Worm (Caenorhabditis elegans) whole organism, mixed stage, embryonic: ENCODE results near the gene flap-1.

Source experiments
- M03D4.4 ChIP-seq: sonication (generic microtip); optimal IDR thresholded peaks from 2 replicates; lab custom pipeline; 2017; ENCODE audit warnings: mild to moderate bottlenecking, missing genetic modification characterization, missing compliant biosample characterization
- bed-3 ChIP-seq: fragments of 200-800 bp; sonication (Bioruptor generic); optimal IDR thresholded peaks from 3 replicates; lab custom pipeline; 2018; ENCODE audit warnings: mild to moderate bottlenecking, missing genetic modification characterization, moderate library complexity, missing compliant biosample characterization
- blmp-1 ChIP-seq: fragments of 150-350 bp; optimal IDR thresholded peaks from 2 replicates; lab custom pipeline; 2014; ENCODE audit warnings: missing biosample characterization, missing genetic modification characterization
- ceh-39 ChIP-seq: fragments of 150-350 bp; optimal IDR thresholded peaks from 2 replicates; lab custom pipeline; 2014; ENCODE audit warnings: missing biosample characterization, missing genetic modification characterization
- ceh-43 ChIP-seq: fragments of 200-800 bp; sonication (Bioruptor generic); optimal IDR thresholded peaks from 2 replicates; lab custom pipeline; 2018; ENCODE audit warnings: mild to moderate bottlenecking, missing genetic modification characterization, moderate library complexity, missing compliant biosample characterization
- ceh-83 ChIP-seq: fragments of 200-800 bp; sonication (Bioruptor generic); optimal IDR thresholded peaks from 2 replicates; lab custom pipeline; 2018; ENCODE audit warnings: mild to moderate bottlenecking, missing genetic modification characterization, missing compliant biosample characterization
- cnd-1 ChIP-seq: fragments of 200-800 bp; sonication (Bioruptor generic); optimal IDR thresholded peaks from 2 replicates; lab custom pipeline; 2018; ENCODE audit warnings: mild to moderate bottlenecking, missing genetic modification characterization, missing compliant biosample characterization
- drap-1 ChIP-seq: fragments of 200-800 bp; sonication (Bioruptor generic); optimal IDR thresholded peaks from 3 replicates; lab custom pipeline; 2018; ENCODE audit warnings: mild to moderate bottlenecking, missing genetic modification characterization, missing compliant biosample characterization
- elt-3 ChIP-seq: fragments of 150-350 bp; optimal IDR thresholded peaks from 2 replicates; lab custom pipeline; 2014; ENCODE audit warnings: missing biosample characterization, missing genetic modification characterization
- flh-1 ChIP-seq: fragments of 200-800 bp; sonication (Bioruptor generic); optimal IDR thresholded peaks from 2 replicates; lab custom pipeline; 2018; ENCODE audit warnings: mild to moderate bottlenecking, missing genetic modification characterization, moderate library complexity, missing compliant biosample characterization
- ham-2 ChIP-seq: fragments of 200-800 bp; sonication (Bioruptor generic); optimal IDR thresholded peaks from 2 replicates; lab custom pipeline; 2018; ENCODE audit warnings: mild to moderate bottlenecking, missing genetic modification characterization, missing compliant biosample characterization
- hlh-1 ChIP-seq: fragments of 150-350 bp; optimal IDR thresholded peaks from 2 replicates; lab custom pipeline; 2014; ENCODE audit warnings: missing biosample characterization, missing genetic modification reagents, missing genetic modification characterization
- lin-13 ChIP-seq: fragments of 150-350 bp; optimal IDR thresholded peaks from 2 replicates; lab custom pipeline; 2014; ENCODE audit warnings: missing biosample characterization, missing genetic modification characterization
- lin-32 ChIP-seq: fragments of 200-800 bp; sonication (Bioruptor generic); optimal IDR thresholded peaks from 2 replicates; lab custom pipeline; 2018; ENCODE audit warnings: mild to moderate bottlenecking, missing genetic modification characterization, missing compliant biosample characterization
- lsy-2 ChIP-seq: fragments of 150-350 bp; optimal IDR thresholded peaks from 2 replicates; lab custom pipeline; 2014; ENCODE audit warnings: missing biosample characterization, missing genetic modification characterization
- mab-5 ChIP-seq: fragments of 150-350 bp; optimal IDR thresholded peaks from 2 replicates; lab custom pipeline; 2014; ENCODE audit warnings: missing biosample characterization, missing genetic modification characterization
- mep-1 ChIP-seq: fragments of 150-350 bp; optimal IDR thresholded peaks from 2 replicates; lab custom pipeline; 2017; ENCODE audit warnings: missing biosample characterization, missing genetic modification reagents, missing genetic modification characterization, inconsistent platforms
- mls-2 ChIP-seq: sonication (generic microtip); optimal IDR thresholded peaks from 2 replicates; lab custom pipeline; 2016; ENCODE audit warnings: mild to moderate bottlenecking, missing genetic modification characterization, moderate library complexity, missing compliant biosample characterization
- nhr-12 ChIP-seq: fragments of 150-350 bp; optimal IDR thresholded peaks from 2 replicates; lab custom pipeline; 2014; ENCODE audit warnings: missing biosample characterization, missing genetic modification characterization
- nhr-2 ChIP-seq: fragments of 150-350 bp; optimal IDR thresholded peaks from 2 replicates; lab custom pipeline; 2014; ENCODE audit warnings: missing biosample characterization, missing genetic modification characterization
- nhr-237 ChIP-seq: fragments of 150-350 bp; optimal IDR thresholded peaks from 2 replicates; lab custom pipeline; 2014; ENCODE audit warnings: missing biosample characterization, missing genetic modification characterization
- nhr-76 ChIP-seq: sonication (generic microtip); optimal IDR thresholded peaks from 2 replicates; lab custom pipeline; 2017; ENCODE audit warnings: missing biosample characterization, missing genetic modification characterization
- pha-4 ChIP-seq: fragments of 150-350 bp; optimal IDR thresholded peaks from 2 replicates; lab custom pipeline; 2018; ENCODE audit warnings: missing biosample characterization, missing genetic modification reagents, missing genetic modification characterization
- sem-2 ChIP-seq: fragments of 200-800 bp; sonication (Bioruptor generic); optimal IDR thresholded peaks from 2 replicates; lab custom pipeline; 2018; ENCODE audit warnings: mild to moderate bottlenecking, missing genetic modification characterization, missing compliant biosample characterization
- snpc-4 ChIP-seq: fragments of 150-350 bp; optimal IDR thresholded peaks from 2 replicates; lab custom pipeline; 2014; ENCODE audit warnings: missing biosample characterization, missing genetic modification characterization
- sptf-1 ChIP-seq: sonication (generic microtip); optimal IDR thresholded peaks from 2 replicates; lab custom pipeline; 2017; ENCODE audit warnings: mild to moderate bottlenecking, missing genetic modification characterization, moderate library complexity, missing compliant biosample characterization
- tbx-8 ChIP-seq: fragments of 200-800 bp; sonication (Bioruptor generic); optimal IDR thresholded peaks from 2 replicates; lab custom pipeline; 2018; ENCODE audit warnings: mild to moderate bottlenecking, missing genetic modification characterization, moderate library complexity, missing compliant biosample characterization
- unc-120 ChIP-seq: sonication (generic microtip); optimal IDR thresholded peaks from 2 replicates; lab custom pipeline; 2017; ENCODE audit warnings: missing genetic modification characterization, missing compliant biosample characterization; ENCODE audit not compliant: poor library complexity, severe bottlenecking
- unc-39 ChIP-seq: fragments of 150-350 bp; optimal IDR thresholded peaks from 2 replicates; lab custom pipeline; 2014; ENCODE audit warnings: missing biosample characterization, missing genetic modification characterization
- zip-8 ChIP-seq: fragments of 150-350 bp; optimal IDR thresholded peaks from 2 replicates; lab custom pipeline; 2014; ENCODE audit warnings: missing biosample characterization, missing genetic modification characterization
- ztf-11 ChIP-seq: fragments of 150-350 bp; optimal IDR thresholded peaks from 2 replicates; lab custom pipeline; 2014; ENCODE audit warnings: missing biosample characterization, missing genetic modification characterization

The flap-1 gene

DNA sequence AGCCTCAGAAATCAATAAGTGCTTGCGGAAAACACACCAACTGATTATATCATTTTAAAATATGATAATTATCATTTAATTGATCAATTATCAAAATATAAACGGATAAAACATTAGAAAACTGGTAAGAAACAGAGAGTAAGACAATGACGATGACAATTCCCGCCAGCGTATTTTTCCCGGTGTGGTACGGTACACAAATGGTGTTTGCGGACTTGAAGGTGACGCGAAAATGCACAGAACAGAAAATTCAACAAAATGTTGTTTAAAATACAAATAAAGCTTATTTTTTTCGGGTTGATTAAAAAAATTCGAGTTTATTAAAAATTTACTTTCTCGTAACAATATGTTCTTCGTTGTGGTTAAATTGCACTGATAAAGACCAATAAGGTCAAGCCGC, 32.5 kb upstream of the flap-1 start:
- TF ChIP-seq hlh-1 (tag; lab: Kevin White, UChicago) (no peak), sptf-1 (tag; lab: Kevin White, UChicago) (peak; percentile 18), lin-32 (GFP tag; lab: Kevin White, UChicago) (no peak), mab-5 (tag; lab: Kevin White, UChicago) (no peak), flh-1 (no peak), mep-1 (tag; lab: Kevin White, UChicago) (peak; percentile 46), lsy-2 (tag; lab: Kevin White, UChicago) (peak; percentile 97), ceh-43 (GFP tag; lab: Kevin White, UChicago) (peak; percentile 31)
- TF ChIP-seq, all 35 proteins: peak for 4

- no peak for TF ChIP-seq ceh-39 (tag; lab: Kevin White, UChicago)
- no peak for TF ChIP-seq nhr-2
- peak; percentile 91 for TF ChIP-seq zip-8
Observed at ce11 chrIII:6958674-6959241, 30.1 kb upstream of the flap-1 start.

DNA sequence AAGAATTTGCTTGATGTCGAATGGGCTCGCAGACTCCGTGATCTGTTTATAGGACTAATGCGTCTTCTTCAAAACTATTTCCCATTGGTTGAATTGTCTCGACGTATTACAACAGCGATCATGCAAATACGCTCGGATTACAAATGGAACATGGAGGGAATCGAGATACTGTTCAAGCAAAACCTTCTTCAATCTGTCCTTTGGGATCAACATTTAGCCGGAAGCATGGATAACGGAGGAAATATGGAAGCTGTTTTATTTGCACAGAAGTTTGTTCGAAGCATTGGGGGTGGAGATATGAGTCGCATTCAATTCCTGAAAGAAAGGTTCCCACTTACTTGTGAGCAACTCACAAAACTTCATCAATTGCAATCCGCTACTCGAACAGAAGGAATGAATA, 27.1 kb upstream of the flap-1 start:
- TF ChIP-seq ceh-39 (tag; lab: Kevin White, UChicago) (no peak), pha-4 (tag; lab: Kevin White, UChicago) (no peak), bed-3 (no peak), zip-8 (no peak), ceh-83 (no peak), drap-1 (GFP tag; lab: Kevin White, UChicago) (no peak), cnd-1 (tag; lab: Kevin White, UChicago) (no peak), hlh-1 (tag; lab: Kevin White, UChicago) (no peak), blmp-1 (tag; lab: Kevin White, UChicago) (no peak), sem-2 (GFP tag; lab: Kevin White, UChicago) (no peak), ztf-11 (tag; lab: Kevin White, UChicago) (no peak), lin-32 (GFP tag; lab: Kevin White, UChicago) (no peak), ceh-43 (GFP tag; lab: Kevin White, UChicago) (no peak), sptf-1 (tag; lab: Kevin White, UChicago) (no peak), snpc-4 (tag; lab: Kevin White, UChicago) (no peak), lsy-2 (tag; lab: Kevin White, UChicago) (no peak), nhr-237 (no peak), tbx-8 (GFP tag; lab: Kevin White, UChicago) (no peak), M03D4.4 (no peak), mls-2 (tag; lab: Kevin White, UChicago) (no peak)

- no peak for TF ChIP-seq sem-2 (GFP tag; lab: Kevin White, UChicago)
- TF ChIP-seq, all 35 proteins: peak for 0
Observed at ce11 chrIII:6953978-6954377, 25.4 kb upstream of the flap-1 start.

ce11 chrIII:6953373-6953772, 24.7 kb upstream of the flap-1 start:
- TF ChIP-seq nhr-76 (tag; lab: Kevin White, UChicago) (no peak), lsy-2 (tag; lab: Kevin White, UChicago) (no peak), snpc-4 (tag; lab: Kevin White, UChicago) (no peak), pha-4 (tag; lab: Kevin White, UChicago) (no peak), ceh-39 (tag; lab: Kevin White, UChicago) (no peak), blmp-1 (tag; lab: Kevin White, UChicago) (no peak), elt-3 (tag; lab: Kevin White, UChicago) (no peak), nhr-12 (tag; lab: Kevin White, UChicago) (no peak), ham-2 (GFP tag; lab: Kevin White, UChicago) (no peak), hlh-1 (tag; lab: Kevin White, UChicago) (no peak), unc-120 (tag; lab: Kevin White, UChicago) (no peak), lin-13 (tag; lab: Kevin White, UChicago) (no peak), nhr-237 (no peak), zip-8 (no peak), flh-1 (no peak), ceh-43 (GFP tag; lab: Kevin White, UChicago) (no peak), nhr-2 (no peak), mls-2 (tag; lab: Kevin White, UChicago) (no peak), unc-39 (tag; lab: Kevin White, UChicago) (no peak), lin-32 (GFP tag; lab: Kevin White, UChicago) (no peak)
